Worm (Caenorhabditis elegans) whole organism, L3 larva: ENCODE results near the gene M106.2.
A peak's percentile ranks its signal among the peaks of the same experiment; 100 is the strongest.

ENCODE experiments used
- aly-2 ChIP-seq: fragments of 150-350 bp; optimal IDR thresholded peaks from 2 replicates; lab custom pipeline; 2014; ENCODE audit warnings: missing biosample characterization, missing genetic modification characterization
- ceh-16 ChIP-seq: sonication (generic microtip); optimal IDR thresholded peaks from 2 replicates; lab custom pipeline; 2017; ENCODE audit warnings: missing biosample characterization, missing genetic modification characterization
- ceh-28 ChIP-seq: fragments of 150-350 bp; optimal IDR thresholded peaks from 2 replicates; lab custom pipeline; 2014; ENCODE audit warnings: missing biosample characterization, missing genetic modification reagents, missing genetic modification characterization
- ceh-9 ChIP-seq: sonication (generic microtip); optimal IDR thresholded peaks from 2 replicates; lab custom pipeline; 2018; ENCODE audit warnings: missing biosample characterization, missing genetic modification characterization
- daf-12 ChIP-seq: fragments of 150-350 bp; optimal IDR thresholded peaks from 2 replicates; lab custom pipeline; 2014; ENCODE audit warnings: missing biosample characterization, missing genetic modification reagents, missing genetic modification characterization
- egl-27 ChIP-seq: sonication (generic microtip); optimal IDR thresholded peaks from 4 replicates; lab custom pipeline; 2017; ENCODE audit warnings: missing biosample characterization, missing genetic modification reagents, missing genetic modification characterization
- egl-5 ChIP-seq: fragments of 150-350 bp; optimal IDR thresholded peaks from 2 replicates; lab custom pipeline; 2017; ENCODE audit warnings: missing biosample characterization, missing genetic modification reagents, missing genetic modification characterization, inconsistent platforms
- elt-1 ChIP-seq: fragments of 150-350 bp; optimal IDR thresholded peaks from 2 replicates; lab custom pipeline; 2014; ENCODE audit warnings: missing biosample characterization, missing genetic modification characterization
- elt-2 ChIP-seq: sonication (generic microtip); optimal IDR thresholded peaks from 2 replicates; lab custom pipeline; 2016; ENCODE audit warnings: missing genetic modification reagents, mild to moderate bottlenecking, missing genetic modification characterization, missing compliant biosample characterization
- eor-1 ChIP-seq, 2 experiments: fragments of 150-350 bp; optimal IDR thresholded peaks; 2 replicates each; lab custom pipeline; 2014 to 2018; ENCODE audit warnings: missing biosample characterization in 2 of 2, missing genetic modification characterization in 2 of 2
- hmg-11 ChIP-seq: sonication (generic microtip); optimal IDR thresholded peaks from 2 replicates; lab custom pipeline; 2016; ENCODE audit warnings: missing genetic modification characterization, missing compliant biosample characterization
- jun-1 ChIP-seq: fragments of 150-350 bp; optimal IDR thresholded peaks from 2 replicates; lab custom pipeline; 2014; ENCODE audit warnings: missing biosample characterization, missing genetic modification reagents, missing genetic modification characterization
- lin-15B ChIP-seq: fragments of 150-350 bp; optimal IDR thresholded peaks from 2 replicates; lab custom pipeline; 2014; ENCODE audit warnings: missing biosample characterization, missing genetic modification characterization
- lin-39 ChIP-seq: fragments of 150-350 bp; optimal IDR thresholded peaks from 2 replicates; lab custom pipeline; 2018; ENCODE audit warnings: missing biosample characterization, missing genetic modification reagents, missing genetic modification characterization
- lsy-12 ChIP-seq: sonication (generic microtip); optimal IDR thresholded peaks from 2 replicates; lab custom pipeline; 2016; ENCODE audit warnings: mild to moderate bottlenecking, missing genetic modification characterization, missing compliant biosample characterization
- nfya-1 ChIP-seq: sonication (generic microtip); optimal IDR thresholded peaks from 2 replicates; lab custom pipeline; 2017; ENCODE audit warnings: missing genetic modification characterization, mild to moderate bottlenecking, missing compliant biosample characterization, antibody characterized with exemption, moderate library complexity; ENCODE audit not compliant: insufficient read depth
- nhr-11 ChIP-seq: fragments of 150-350 bp; optimal IDR thresholded peaks from 2 replicates; lab custom pipeline; 2014; ENCODE audit warnings: missing biosample characterization, missing genetic modification characterization
- nhr-12 ChIP-seq: fragments of 150-350 bp; optimal IDR thresholded peaks from 2 replicates; lab custom pipeline; 2014; ENCODE audit warnings: missing biosample characterization, missing genetic modification characterization
- nhr-23 ChIP-seq: fragments of 150-350 bp; optimal IDR thresholded peaks from 2 replicates; lab custom pipeline; 2014; ENCODE audit warnings: missing biosample characterization, missing genetic modification reagents, missing genetic modification characterization
- nhr-237 ChIP-seq: fragments of 150-350 bp; optimal IDR thresholded peaks from 2 replicates; lab custom pipeline; 2014; ENCODE audit warnings: missing biosample characterization, missing genetic modification characterization
- nhr-25 ChIP-seq: sonication (generic microtip); optimal IDR thresholded peaks from 2 replicates; lab custom pipeline; 2017; ENCODE audit warnings: missing biosample characterization, missing genetic modification characterization
- nhr-28 ChIP-seq: fragments of 150-350 bp; optimal IDR thresholded peaks from 2 replicates; lab custom pipeline; 2014; ENCODE audit warnings: missing biosample characterization, missing genetic modification characterization
- nhr-43 ChIP-seq: sonication (generic microtip); optimal IDR thresholded peaks from 2 replicates; lab custom pipeline; 2016; ENCODE audit warnings: mild to moderate bottlenecking, missing genetic modification characterization, missing compliant biosample characterization; ENCODE audit not compliant: poor library complexity, severe bottlenecking
- nhr-76 ChIP-seq: fragments of 150-350 bp; sonication (generic microtip); optimal IDR thresholded peaks from 5 replicates; lab custom pipeline; 2014; ENCODE audit warnings: missing biosample characterization, missing genetic modification characterization
- pha-4 ChIP-seq: fragments of 150-350 bp; optimal IDR thresholded peaks from 2 replicates; lab custom pipeline; 2014; ENCODE audit warnings: missing biosample characterization, missing genetic modification reagents, missing genetic modification characterization
- pqm-1 ChIP-seq: fragments of 150-350 bp; optimal IDR thresholded peaks from 2 replicates; lab custom pipeline; 2017; ENCODE audit warnings: missing biosample characterization, missing genetic modification characterization, inconsistent platforms
- snpc-4 ChIP-seq: fragments of 150-350 bp; optimal IDR thresholded peaks from 2 replicates; lab custom pipeline; 2014; ENCODE audit warnings: missing biosample characterization, missing genetic modification characterization
- tbx-2 ChIP-seq: sonication (generic microtip); optimal IDR thresholded peaks from 2 replicates; lab custom pipeline; 2016; ENCODE audit warnings: mild to moderate bottlenecking, missing genetic modification characterization, missing compliant biosample characterization
- unc-62 ChIP-seq: fragments of 150-350 bp; sonication (generic microtip); optimal IDR thresholded peaks from 4 replicates; lab custom pipeline; 2014; ENCODE audit warnings: missing biosample characterization, missing genetic modification reagents, missing genetic modification characterization
- zag-1 ChIP-seq: fragments of 150-350 bp; optimal IDR thresholded peaks from 2 replicates; lab custom pipeline; 2014; ENCODE audit warnings: missing biosample characterization, missing genetic modification characterization
- ztf-11 ChIP-seq: fragments of 150-350 bp; optimal IDR thresholded peaks from 2 replicates; lab custom pipeline; 2014; ENCODE audit warnings: missing biosample characterization, missing genetic modification characterization
- ztf-4 ChIP-seq: fragments of 150-350 bp; optimal IDR thresholded peaks from 2 replicates; lab custom pipeline; 2014; ENCODE audit warnings: missing biosample characterization, missing genetic modification characterization

Gene M106.2

DNA sequence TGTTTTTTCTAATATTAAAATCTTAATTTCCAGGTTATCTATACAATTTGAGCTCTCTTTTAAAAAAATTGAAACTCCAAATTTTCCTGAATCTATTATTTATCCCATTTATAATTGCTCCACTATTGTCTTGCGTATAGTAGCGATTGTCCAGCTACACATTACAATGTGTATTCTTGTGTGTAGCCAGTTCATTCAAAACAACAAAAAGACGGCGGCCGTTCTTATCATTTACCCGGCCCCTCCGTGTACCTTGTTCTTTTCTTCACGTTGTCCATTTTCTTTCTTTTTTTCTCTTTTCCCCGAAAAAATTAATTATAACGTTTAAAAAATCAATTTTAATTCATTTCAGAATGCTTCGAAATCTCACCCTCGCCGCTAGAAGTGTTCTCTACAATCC, 29.1 kb downstream of the M106.2 start, which contains the start of gene ech-4:
ech-4 (plus strand) TSS at position 353 of the 400 bp plus-strand sequence.
- TF ChIP-seq pha-4 (tag; lab: Kevin White, UChicago), result peak; percentile 11
- TF ChIP-seq elt-2 (tag; lab: Kevin White, UChicago), result peak; percentile 47
- no peak for TF ChIP-seq nhr-237 (tag; lab: Kevin White, UChicago)
- peak; percentile 3 for TF ChIP-seq jun-1 (tag; lab: Kevin White, UChicago)

DNA sequence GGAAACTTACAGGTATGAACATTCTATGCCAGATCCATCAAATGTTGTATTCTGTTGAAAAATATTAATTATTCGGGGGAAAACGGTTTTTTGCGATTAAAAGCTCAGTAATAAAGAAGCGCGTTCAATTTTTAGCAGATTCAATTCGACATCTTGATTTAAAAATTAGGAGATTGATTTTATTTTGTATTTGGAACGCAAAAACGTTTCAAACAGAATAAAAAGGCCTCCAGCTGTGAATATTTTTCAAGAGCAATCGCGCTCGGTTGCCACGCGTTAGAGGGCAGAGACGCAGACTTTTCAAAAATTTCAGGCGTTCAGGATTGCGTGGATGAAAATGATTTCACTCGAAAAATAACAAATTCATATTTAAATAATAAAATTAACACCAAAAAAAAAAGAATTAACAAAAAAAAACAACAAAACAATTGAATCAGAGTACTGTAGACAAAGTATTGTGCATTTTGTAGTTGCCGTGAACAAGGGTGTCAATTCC, 29.8 kb downstream of the M106.2 start, which contains the start of gene R06F6.8:
R06F6.8 (minus strand) TSS at position 51 of the 496 bp plus-strand sequence.
- TF ChIP-seq nhr-43 (tag; lab: Kevin White, UChicago) (no peak), lin-39 (tag; lab: Kevin White, UChicago) (peak; percentile 19), nhr-28 (tag; lab: Kevin White, UChicago) (no peak), nhr-23 (tag; lab: Kevin White, UChicago) (no peak), nhr-237 (tag; lab: Kevin White, UChicago) (no peak), snpc-4 (peak; percentile 20), elt-1 (tag; lab: Kevin White, UChicago) (no peak), daf-12 (no peak), pha-4 (tag; lab: Kevin White, UChicago) (peak; percentile 32), lin-15B (tag; lab: Kevin White, UChicago) (peak; percentile 50), ztf-11 (tag; lab: Kevin White, UChicago) (no peak), ztf-4 (tag; lab: Kevin White, UChicago) (no peak), lsy-12 (tag; lab: Kevin White, UChicago) (no peak), nhr-25 (tag; lab: Kevin White, UChicago) (no peak), nhr-11 (tag; lab: Kevin White, UChicago) (no peak), nfya-1 (tag; lab: Kevin White, UChicago) (peak; percentile 47)

DNA sequence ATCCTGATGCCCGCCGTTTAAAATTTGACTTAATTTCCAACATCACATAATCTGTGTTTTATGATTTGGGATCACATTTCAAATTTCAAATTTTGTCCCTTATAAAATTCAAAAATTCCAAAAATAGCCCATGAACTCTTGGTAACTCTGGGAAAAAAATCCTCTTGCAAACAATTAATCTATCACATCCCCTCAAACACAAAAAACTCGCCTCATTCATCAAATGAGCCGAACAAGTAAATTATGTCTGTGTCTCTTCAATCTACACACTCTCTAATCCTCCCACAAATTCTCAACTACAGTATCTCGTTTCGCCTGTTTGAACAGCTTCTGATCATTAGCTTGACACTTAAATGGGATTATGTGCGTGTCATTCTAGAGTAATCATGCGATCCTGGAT, 39.1 kb downstream of the M106.2 start, which contains the start of gene msrp-7:
msrp-7 (plus strand) TSS at position 301 of the 400 bp plus-strand sequence.
- no peak for TF ChIP-seq nhr-12
- no peak for TF ChIP-seq ceh-28

DNA sequence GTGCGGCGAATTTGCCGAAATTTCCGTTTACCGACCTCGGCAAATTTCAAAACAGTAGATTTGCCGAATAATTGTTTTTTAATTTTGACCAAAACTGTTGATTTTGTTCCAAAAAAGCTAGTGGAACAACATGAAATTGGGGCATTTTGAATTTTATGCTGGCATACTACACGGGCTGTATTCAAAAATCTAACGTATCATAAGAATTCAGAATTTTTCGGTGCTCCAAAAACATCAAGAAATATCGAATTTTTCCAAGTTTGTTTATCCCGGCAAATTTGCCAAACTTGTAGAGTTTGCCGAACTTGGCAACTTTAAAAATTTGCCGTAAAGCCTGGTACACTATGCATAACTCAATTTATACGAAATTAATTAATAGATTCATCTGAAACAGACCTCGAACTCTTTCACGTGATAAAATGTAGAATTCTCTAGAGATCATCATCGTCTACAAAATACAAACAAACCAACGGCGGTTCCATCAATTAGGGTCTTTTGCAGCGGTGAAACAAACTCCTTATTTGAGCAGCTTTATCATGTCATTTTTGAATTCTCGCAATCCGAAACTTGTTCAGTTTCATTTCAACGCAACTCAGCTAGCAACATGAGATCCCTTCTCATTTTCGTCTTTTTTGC, 41.0 kb downstream of the M106.2 start, which contains the start of gene R06F6.14:
R06F6.14 (plus strand) TSS at position 586 of the 636 bp plus-strand sequence.
- TF ChIP-seq eor-1 (tag; optimal IDR thresholded peaks at IDR 0.05; lab: Kevin White, UChicago) (no peak), ceh-9 (tag; lab: Kevin White, UChicago) (no peak), nhr-25 (tag; lab: Kevin White, UChicago) (no peak), nhr-237 (tag; lab: Kevin White, UChicago) (no peak), egl-5 (tag; lab: Kevin White, UChicago) (no peak), ceh-16 (tag; lab: Kevin White, UChicago) (no peak), tbx-2 (no peak), zag-1 (tag; lab: Kevin White, UChicago) (no peak), egl-27 (no peak), hmg-11 (tag; lab: Kevin White, UChicago) (no peak)

DNA sequence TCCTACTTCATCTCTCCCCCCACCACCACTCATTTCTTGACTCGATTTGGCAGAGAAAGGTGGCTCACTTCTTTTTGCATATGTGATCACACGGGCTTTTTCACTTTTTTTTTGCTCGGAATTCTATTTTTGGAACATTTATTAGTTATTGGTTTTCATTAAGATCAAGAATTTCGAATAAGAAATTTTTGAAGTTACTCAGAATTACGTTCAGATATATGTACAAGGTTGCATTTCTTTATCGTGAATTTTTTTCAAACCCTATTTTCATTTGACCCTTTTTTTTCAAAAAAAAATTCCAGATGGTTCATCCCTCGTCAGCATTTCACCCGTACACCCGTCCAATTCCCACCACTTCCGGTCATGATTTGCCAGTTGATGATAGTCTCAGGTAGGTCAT, 44.4 kb downstream of the M106.2 start, which contains the start of gene ceh-62:
ceh-62 (plus strand) TSS at position 301 of the 400 bp plus-strand sequence.
- TF ChIP-seq daf-12, result no peak
- no peak for TF ChIP-seq nhr-25 (tag; lab: Kevin White, UChicago)
- TF ChIP-seq nhr-76, result no peak
- TF ChIP-seq pqm-1 (tag; lab: Kevin White, UChicago), result no peak
- no peak for TF ChIP-seq egl-27
- no peak for TF ChIP-seq lsy-12 (tag; lab: Kevin White, UChicago)
- no peak for TF ChIP-seq unc-62
- TF ChIP-seq ceh-9 (tag; lab: Kevin White, UChicago), result no peak
- TF ChIP-seq ztf-4 (tag; lab: Kevin White, UChicago), result no peak
- TF ChIP-seq aly-2 (tag; lab: Kevin White, UChicago), result no peak
- no peak for TF ChIP-seq pha-4 (tag; lab: Kevin White, UChicago)
- no peak for TF ChIP-seq elt-1 (tag; lab: Kevin White, UChicago)
